Fruit fly (Drosophila melanogaster) whole organism, embryonic: Measurements from ENCODE around the gene Cad99C.

Experiments used
- Ada2b ChIP-seq: fragments of 200-800 bp; sonication (Bioruptor generic); IDR thresholded peaks from 2 replicates; pipeline ENCODE4 v1.3.6; 2022; ENCODE audit warnings: missing biosample characterization, missing genetic modification characterization
- CG10431 ChIP-seq: fragments of 200-800 bp; sonication (Bioruptor generic); optimal IDR thresholded peaks from 3 replicates; lab custom pipeline; 2018; ENCODE audit warnings: missing biosample characterization, mild to moderate bottlenecking, missing genetic modification characterization
- CG12769 ChIP-seq: fragments of 200-800 bp; sonication (Bioruptor generic); optimal IDR thresholded peaks from 2 replicates; lab custom pipeline; 2019; ENCODE audit warnings: missing biosample characterization, mild to moderate bottlenecking, missing genetic modification characterization, moderate library complexity
- CG14710 ChIP-seq: fragments of 200-800 bp; sonication (Bioruptor generic); optimal IDR thresholded peaks from 3 replicates; lab custom pipeline; 2019; ENCODE audit warnings: missing biosample characterization, mild to moderate bottlenecking, missing genetic modification characterization, moderate library complexity
- CG14860 ChIP-seq: fragments of 200-800 bp; sonication (Bioruptor generic); IDR thresholded peaks from 3 replicates; pipeline ENCODE4 v1.3.6; 2022; ENCODE audit warnings: missing biosample characterization, missing genetic modification characterization; ENCODE audit not compliant: partially characterized antibody
- CG15269 ChIP-seq: fragments of 200-800 bp; sonication (Bioruptor generic); optimal IDR thresholded peaks from 2 replicates; lab custom pipeline; 2018; ENCODE audit warnings: missing biosample characterization, mild to moderate bottlenecking, missing genetic modification characterization, moderate library complexity
- CG1529 ChIP-seq: fragments of 200-800 bp; sonication (Bioruptor generic); optimal IDR thresholded peaks from 3 replicates; lab custom pipeline; 2018; ENCODE audit warnings: missing biosample characterization, missing genetic modification characterization
- CG15479 ChIP-seq: fragments of 200-800 bp; sonication (Bioruptor generic); optimal IDR thresholded peaks from 3 replicates; lab custom pipeline; 2019; ENCODE audit warnings: missing biosample characterization, mild to moderate bottlenecking, missing genetic modification characterization, moderate library complexity
- CG15601 ChIP-seq: fragments of 200-800 bp; sonication (Bioruptor generic); optimal IDR thresholded peaks from 3 replicates; lab custom pipeline; 2019; ENCODE audit warnings: missing biosample characterization, mild to moderate bottlenecking, missing genetic modification characterization, moderate library complexity
- CG18262 ChIP-seq: fragments of 200-800 bp; optimal IDR thresholded peaks from 3 replicates; lab custom pipeline; 2019; ENCODE audit warnings: missing biosample characterization, mild to moderate bottlenecking, missing genetic modification characterization, moderate library complexity
- CG18476 ChIP-seq: fragments of 200-800 bp; sonication (Bioruptor generic); optimal IDR thresholded peaks from 2 replicates; lab custom pipeline; 2016; ENCODE audit warnings: missing biosample characterization, mild to moderate bottlenecking, missing genetic modification characterization
- CG30020 ChIP-seq: fragments of 200-800 bp; optimal IDR thresholded peaks from 2 replicates; lab custom pipeline; 2019; ENCODE audit warnings: missing biosample characterization, mild to moderate bottlenecking, missing genetic modification characterization, moderate library complexity
- CG31388 ChIP-seq: fragments of 200-800 bp; sonication (Bioruptor generic); optimal IDR thresholded peaks from 2 replicates; lab custom pipeline; 2016; ENCODE audit warnings: missing biosample characterization, missing genetic modification characterization
- CG34224 ChIP-seq: fragments of 200-800 bp; sonication (Bioruptor generic); IDR thresholded peaks from 3 replicates; pipeline ENCODE4 v1.3.6; 2022; ENCODE audit warnings: missing biosample characterization, missing genetic modification characterization; ENCODE audit not compliant: partially characterized antibody
- CG34422 ChIP-seq: fragments of 200-800 bp; sonication (Bioruptor generic); IDR thresholded peaks from 3 replicates; pipeline ENCODE4 v1.3.6; 2022; ENCODE audit warnings: missing biosample characterization, missing genetic modification characterization
- CG42726 ChIP-seq: fragments of 200-800 bp; sonication (Bioruptor generic); IDR thresholded peaks from 2 replicates; pipeline ENCODE4 v1.3.6; 2022; ENCODE audit warnings: missing biosample characterization, missing genetic modification characterization; ENCODE audit not compliant: partially characterized antibody
- CG4360 ChIP-seq: fragments of 200-800 bp; sonication (Bioruptor generic); IDR thresholded peaks from 2 replicates; pipeline ENCODE4 v1.3.6; 2022; ENCODE audit warnings: missing biosample characterization, missing genetic modification characterization
- CG4730 ChIP-seq: fragments of 200-800 bp; sonication (Bioruptor generic); IDR thresholded peaks from 2 replicates; pipeline ENCODE4 v1.3.6; 2022; ENCODE audit warnings: missing biosample characterization, missing genetic modification characterization
- CG7839 ChIP-seq: fragments of 200-800 bp; sonication (Bioruptor generic); optimal IDR thresholded peaks from 3 replicates; lab custom pipeline; 2018; ENCODE audit warnings: missing biosample characterization, mild to moderate bottlenecking, missing genetic modification characterization, moderate library complexity
- CG8388 ChIP-seq: fragments of 200-800 bp; sonication (Bioruptor generic); optimal IDR thresholded peaks from 2 replicates; lab custom pipeline; 2019; ENCODE audit warnings: missing biosample characterization, mild to moderate bottlenecking, missing genetic modification characterization, moderate library complexity
- CTCF ChIP-seq: fragments of 200-800 bp; sonication (Bioruptor generic); optimal IDR thresholded peaks from 2 replicates; lab custom pipeline; 2017; ENCODE audit warnings: missing biosample characterization, mild to moderate bottlenecking, missing genetic modification characterization, moderate library complexity
- CoRest ChIP-seq: fragments of 200-800 bp; sonication (Bioruptor generic); optimal IDR thresholded peaks from 3 replicates; lab custom pipeline; 2018; ENCODE audit warnings: missing biosample characterization, mild to moderate bottlenecking, missing genetic modification characterization, moderate library complexity
- Dip2 ChIP-seq: fragments of 200-800 bp; sonication (Bioruptor generic); IDR thresholded peaks from 2 replicates; pipeline ENCODE4 v1.3.6; 2022; ENCODE audit warnings: missing biosample characterization, missing genetic modification characterization
- Dip3 ChIP-seq: fragments of 200-800 bp; sonication (Bioruptor generic); optimal IDR thresholded peaks from 3 replicates; lab custom pipeline; 2016; ENCODE audit warnings: missing biosample characterization, missing genetic modification characterization
- Dref ChIP-seq: fragments of 200-800 bp; sonication (Bioruptor generic); IDR thresholded peaks from 2 replicates; pipeline ENCODE4 v1.3.6; 2022; ENCODE audit warnings: missing biosample characterization, missing genetic modification characterization
- Fer3 ChIP-seq: fragments of 200-800 bp; sonication (Bioruptor generic); optimal IDR thresholded peaks from 2 replicates; lab custom pipeline; 2018; ENCODE audit warnings: missing biosample characterization, mild to moderate bottlenecking, missing genetic modification characterization, moderate library complexity
- NC2α ChIP-seq: fragments of 200-800 bp; sonication (Bioruptor generic); optimal IDR thresholded peaks from 2 replicates; lab custom pipeline; 2016; ENCODE audit warnings: missing biosample characterization, missing genetic modification characterization
- NC2β ChIP-seq: fragments of 200-800 bp; sonication (Bioruptor generic); optimal IDR thresholded peaks from 2 replicates; lab custom pipeline; 2016; ENCODE audit warnings: missing biosample characterization, missing genetic modification characterization
- Neu2 ChIP-seq: fragments of 200-800 bp; sonication (Bioruptor generic); optimal IDR thresholded peaks from 3 replicates; lab custom pipeline; 2016; ENCODE audit warnings: missing biosample characterization, missing genetic modification characterization, borderline replicate concordance
- Rfx ChIP-seq: fragments of 200-800 bp; sonication (Bioruptor generic); IDR thresholded peaks from 2 replicates; pipeline ENCODE4 v1.3.6; 2022; ENCODE audit warnings: missing biosample characterization, missing genetic modification characterization
- Sin3A ChIP-seq: fragments of >200 bp; optimal IDR thresholded peaks from 2 replicates; lab custom pipeline; 2018
- TFAM ChIP-seq: fragments of 200-800 bp; sonication (Bioruptor generic); optimal IDR thresholded peaks from 2 replicates; lab custom pipeline; 2017; ENCODE audit warnings: missing biosample characterization, missing genetic modification characterization, inconsistent platforms
- chif ChIP-seq, 2 experiments: fragments of 200-800 bp; sonication (Bioruptor generic); optimal IDR thresholded peaks; 3 replicates each; lab custom pipeline; 2016; ENCODE audit warnings: missing biosample characterization in 2 of 2, missing genetic modification characterization in 2 of 2
- chn ChIP-seq: fragments of 200-800 bp; sonication (Bioruptor generic); optimal IDR thresholded peaks from 2 replicates; lab custom pipeline; 2016; ENCODE audit warnings: missing biosample characterization, missing genetic modification characterization
- danr ChIP-seq: fragments of 200-800 bp; sonication (Bioruptor generic); IDR thresholded peaks from 2 replicates; pipeline ENCODE4 v1.3.6; 2022; ENCODE audit warnings: missing biosample characterization, missing genetic modification characterization
- eve ChIP-seq, 2 experiments: fragments of >200 bp; optimal IDR thresholded peaks; 2 replicates each; lab custom pipeline; 2017; ENCODE audit warnings: missing biosample characterization in 2 of 2, missing genetic modification characterization in 2 of 2
- exex ChIP-seq: fragments of 200-800 bp; sonication (Bioruptor generic); optimal IDR thresholded peaks from 4 replicates; lab custom pipeline; 2018; ENCODE audit warnings: missing biosample characterization, mild to moderate bottlenecking, missing genetic modification characterization, moderate library complexity
- mam ChIP-seq: fragments of 200-800 bp; sonication (Bioruptor generic); optimal IDR thresholded peaks from 3 replicates; lab custom pipeline; 2016; ENCODE audit warnings: missing biosample characterization, missing genetic modification characterization
- nerfin-2 ChIP-seq: fragments of 200-800 bp; sonication (Bioruptor generic); IDR thresholded peaks from 2 replicates; pipeline ENCODE4 v1.3.6; 2022; ENCODE audit warnings: missing biosample characterization, missing genetic modification characterization; ENCODE audit not compliant: partially characterized antibody
- onecut ChIP-seq: fragments of 200-800 bp; sonication (Bioruptor generic); IDR thresholded peaks from 2 replicates; pipeline ENCODE4 v1.3.6; 2022; ENCODE audit warnings: missing biosample characterization, missing genetic modification characterization
- pho ChIP-seq: fragments of 200-800 bp; sonication (Bioruptor generic); optimal IDR thresholded peaks from 2 replicates; lab custom pipeline; 2016; ENCODE audit warnings: missing biosample characterization, missing genetic modification characterization
- seq ChIP-seq: fragments of 200-800 bp; sonication (Bioruptor generic); IDR thresholded peaks from 2 replicates; pipeline ENCODE4 v1.3.6; 2022; ENCODE audit warnings: missing biosample characterization, missing genetic modification characterization
- slbo ChIP-seq: fragments of 200-800 bp; sonication (Bioruptor generic); IDR thresholded peaks from 2 replicates; pipeline ENCODE4 v1.3.6; 2022; ENCODE audit warnings: missing biosample characterization, missing genetic modification characterization
- tin ChIP-seq: fragments of 200-800 bp; sonication (Bioruptor generic); optimal IDR thresholded peaks from 3 replicates; lab custom pipeline; 2016; ENCODE audit warnings: missing biosample characterization, missing genetic modification characterization
- tio ChIP-seq: fragments of 200-800 bp; sonication (Bioruptor generic); optimal IDR thresholded peaks from 2 replicates; lab custom pipeline; 2017; ENCODE audit warnings: missing biosample characterization, missing genetic modification characterization, inconsistent platforms
- tll ChIP-seq, 2 experiments: fragments of 200-800 bp in 1 of 2; fragments of >200 bp in 1 of 2; sonication (Bioruptor generic) in 1 of 2; optimal IDR thresholded peaks; 2 replicates each; lab custom pipeline; 2017 to 2019; ENCODE audit warnings: missing biosample characterization in 2 of 2, missing genetic modification characterization in 2 of 2, mild to moderate bottlenecking in 1 of 2, moderate library complexity in 1 of 2
- trh ChIP-seq: fragments of 200-800 bp; sonication (Bioruptor generic); optimal IDR thresholded peaks from 2 replicates; lab custom pipeline; 2016; ENCODE audit warnings: missing biosample characterization, missing genetic modification characterization
- tup ChIP-seq: fragments of 200-800 bp; sonication (Bioruptor generic); optimal IDR thresholded peaks from 2 replicates; lab custom pipeline; 2016; ENCODE audit warnings: missing biosample characterization, mild to moderate bottlenecking, missing genetic modification characterization, moderate library complexity
- unpg ChIP-seq: fragments of 200-800 bp; sonication (Bioruptor generic); optimal IDR thresholded peaks from 3 replicates; lab custom pipeline; 2018; ENCODE audit warnings: missing biosample characterization, mild to moderate bottlenecking, missing genetic modification characterization, moderate library complexity
- zen2 ChIP-seq: fragments of 200-800 bp; sonication (Bioruptor generic); IDR thresholded peaks from 3 replicates; pipeline ENCODE4 v1.3.6; 2022; ENCODE audit warnings: missing biosample characterization, missing genetic modification characterization; ENCODE audit not compliant: partially characterized antibody

Cad99C gene

DNA sequence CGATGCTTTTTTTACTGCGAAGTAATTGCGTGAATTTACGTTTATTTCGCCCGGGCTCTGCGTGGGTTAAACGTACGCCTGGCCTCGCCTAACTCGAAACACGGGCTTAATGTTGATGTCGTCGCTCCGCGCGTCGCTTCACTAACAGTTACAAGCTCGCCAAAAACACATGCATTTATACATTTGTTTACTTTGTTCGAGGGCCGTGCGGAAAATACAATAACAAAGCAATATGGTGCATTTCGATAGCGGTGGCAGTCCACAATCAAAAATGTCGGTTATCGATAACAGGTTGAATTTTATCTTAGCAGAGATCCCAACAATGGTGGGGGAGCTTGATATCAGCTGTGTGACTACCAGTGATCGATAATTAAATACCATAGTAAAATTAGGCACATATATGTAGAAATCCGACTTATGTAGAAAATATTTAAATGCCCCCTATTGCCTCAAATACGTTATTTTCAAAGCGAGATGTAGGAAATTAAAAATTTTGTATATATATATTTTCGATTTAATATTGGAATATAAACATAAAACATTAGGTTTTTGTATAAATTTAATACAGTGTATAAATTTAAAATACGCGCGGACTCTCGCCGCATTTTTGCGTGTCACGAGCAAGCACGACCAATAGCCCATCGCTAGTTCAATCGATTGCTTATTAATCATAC is 27.4 kb downstream of the Cad99C start, which contains the start of gene Zip99C (continued):
- TF ChIP-seq tin (GFP tag; lab: Kevin White, UChicago) (peak; percentile 41), pho (peak; percentile 12), unpg (GFP tag; lab: Kevin White, UChicago) (peak; percentile 31), slbo (GFP tag; lab: Robert Waterston, UW) (peak; percentile 63), Ada2b (GFP tag; lab: Robert Waterston, UW) (peak; percentile 41; the same call in 1 of the 2 replicates), CG10431 (GFP tag; lab: Kevin White, UChicago) (no peak), NC2β (GFP tag; lab: Kevin White, UChicago) (peak; percentile 33), CG7839 (tag; lab: Kevin White, UChicago) (peak; percentile 11), CG18476 (GFP tag; lab: Kevin White, UChicago) (no peak), CG30020 (tag; lab: Kevin White, UChicago) (peak; percentile 60), CG31388 (GFP tag; lab: Kevin White, UChicago) (no peak), Rfx (GFP tag; lab: Robert Waterston, UW) (peak; percentile 56), tio (GFP tag; lab: Kevin White, UChicago) (no peak), mam (GFP tag; lab: Kevin White, UChicago) (peak; percentile 35), CG18262 (tag; lab: Kevin White, UChicago) (peak; percentile 18), CoRest (tag; lab: Kevin White, UChicago) (peak; percentile 69), CG15601 (peak; percentile 71), CG4730 (GFP tag; lab: Robert Waterston, UW) (no peak), nerfin-2 (GFP tag; lab: Robert Waterston, UW) (peak; percentile 70), chn (GFP tag; lab: Kevin White, UChicago) (peak; percentile 54), CG15269 (tag; lab: Kevin White, UChicago) (peak; percentile 35), Dip3 (peak; percentile 35), CG8388 (GFP tag; lab: Kevin White, UChicago) (no peak), CG14860 (GFP tag; lab: Robert Waterston, UW) (peak; percentile 85), tll (GFP tag; optimal IDR thresholded peaks at IDR 0.05; lab: Kevin White, UChicago) (peak in 1 of 2 experiments; percentile 18), CG15479 (GFP tag; lab: Kevin White, UChicago) (peak; percentile 42), onecut (peak; percentile 51), tup (peak; percentile 9), chif (GFP tag; optimal IDR thresholded peaks at IDR 0.05; lab: Kevin White, UChicago) (peak in 1 of 2 experiments; percentile 2), Fer3 (tag; lab: Kevin White, UChicago) (peak; percentile 8)

DNA sequence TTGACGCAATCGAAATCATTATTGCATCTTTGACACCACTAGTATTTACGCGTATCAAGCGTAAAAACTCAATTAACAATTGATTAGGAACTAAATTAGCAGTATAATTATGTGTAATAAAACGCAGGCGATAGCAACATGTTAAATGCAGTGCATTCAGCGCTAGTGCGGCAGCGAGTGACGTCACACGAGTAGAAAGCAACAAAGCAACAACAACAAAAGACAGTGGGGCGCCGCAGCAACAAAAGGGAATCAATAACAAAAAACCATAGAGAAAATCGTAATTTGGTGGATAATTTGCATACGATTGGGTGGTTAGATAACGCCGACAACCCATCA is 27.9 kb downstream of the Cad99C start, which contains the start of gene CG34133:
CG34133 (plus strand) TSS at position 16 of the 339 bp plus-strand sequence.
- TF ChIP-seq NC2α (GFP tag; lab: Kevin White, UChicago) (no peak), Dref (peak; percentile 47), exex (tag; lab: Kevin White, UChicago) (peak; percentile 17), CG12769 (no peak), CG42726 (0 out of 2 replicates have a peak, but pooled peaks have one; percentile 64), Sin3A (lab: Kevin White, UChicago) (no peak), zen2 (0 out of 3 replicates have a peak, but pooled peaks have one; percentile 3), trh (GFP tag; lab: Kevin White, UChicago) (no peak), seq (0 out of 2 replicates have a peak, but pooled peaks have one; percentile 20), CG4360 (GFP tag; lab: Robert Waterston, UW) (peak; percentile 83), eve (GFP tag; optimal IDR thresholded peaks at IDR 0.05; lab: Kevin White, UChicago) (no peak), Dip2 (no peak), tio (GFP tag; lab: Kevin White, UChicago) (no peak), CG34224 (GFP tag; lab: Robert Waterston, UW) (no peak; the same call in 2 of the 3 replicates), CG14710 (tag; lab: Kevin White, UChicago) (peak; percentile 17), tup (no peak), TFAM (no peak), danr (GFP tag; lab: Robert Waterston, UW) (no peak), CG34422 (GFP tag; lab: Robert Waterston, UW) (peak; percentile 45; the same call in 1 of the 3 replicates), CG1529 (GFP tag; lab: Kevin White, UChicago) (no peak), CTCF (GFP tag; lab: Kevin White, UChicago) (no peak), Neu2 (GFP tag; lab: Kevin White, UChicago) (peak; percentile 7)
